Worm (Caenorhabditis elegans) whole organism, L4 larva: ENCODE measurements around the gene crh-1.

Source experiments
- F10B5.3 ChIP-seq: sonication (generic microtip); optimal IDR thresholded peaks from 2 replicates; lab custom pipeline; 2016; ENCODE audit warnings: mild to moderate bottlenecking, missing genetic modification characterization, missing compliant biosample characterization
- F44E2.7 ChIP-seq: fragments of 200-800 bp; sonication (Bioruptor generic); IDR thresholded peaks from 2 replicates; pipeline ENCODE4 v2.1.2; 2022; ENCODE audit warnings: missing genetic modification characterization, missing compliant biosample characterization
- R02D3.7 ChIP-seq: fragments of 150-350 bp; sonication (generic microtip); optimal IDR thresholded peaks from 3 replicates; lab custom pipeline; 2014; ENCODE audit warnings: missing biosample characterization, missing genetic modification characterization
- T26A8.4 ChIP-seq: fragments of 200-800 bp; sonication (Bioruptor generic); IDR thresholded peaks from 2 replicates; pipeline ENCODE4 v1.3.6; 2022; ENCODE audit warnings: missing genetic modification characterization, missing compliant biosample characterization
- Y105C5A.15 ChIP-seq: fragments of 200-800 bp; sonication (Bioruptor generic); IDR thresholded peaks from 2 replicates; pipeline ENCODE4 v1.3.6; 2022; ENCODE audit warnings: missing genetic modification characterization, missing compliant biosample characterization
- Y5F2A.4 ChIP-seq: fragments of 200-800 bp; sonication (Bioruptor generic); optimal IDR thresholded peaks from 2 replicates; lab custom pipeline; 2018; ENCODE audit warnings: mild to moderate bottlenecking, missing genetic modification characterization, missing compliant biosample characterization
- Y75B8A.6 ChIP-seq: fragments of 200-800 bp; sonication (Bioruptor generic); IDR thresholded peaks from 2 replicates; pipeline ENCODE4 v1.3.6; 2022; ENCODE audit warnings: missing genetic modification reagents, missing genetic modification characterization, missing compliant biosample characterization
- ZK337.2 ChIP-seq: fragments of 200-800 bp; sonication (Bioruptor generic); IDR thresholded peaks from 2 replicates; pipeline ENCODE4 v1.3.6; 2022; ENCODE audit warnings: missing genetic modification reagents, missing genetic modification characterization, missing compliant biosample characterization
- aha-1 ChIP-seq: fragments of 150-350 bp; peaks from one replicate; lab custom pipeline; 2014; ENCODE audit warnings: missing biosample characterization, missing genetic modification characterization
- egl-43 ChIP-seq: fragments of 200-800 bp; sonication (Bioruptor generic); IDR thresholded peaks from 2 replicates; pipeline ENCODE4 v1.3.6; 2022; ENCODE audit warnings: missing genetic modification reagents, missing genetic modification characterization, missing compliant biosample characterization
- fkh-10 ChIP-seq: fragments of 150-350 bp; optimal IDR thresholded peaks from 2 replicates; lab custom pipeline; 2014; ENCODE audit warnings: missing biosample characterization, missing genetic modification reagents, missing genetic modification characterization
- gei-8 ChIP-seq: fragments of 200-800 bp; sonication (Bioruptor generic); optimal IDR thresholded peaks from 2 replicates; lab custom pipeline; 2018; ENCODE audit warnings: mild to moderate bottlenecking, missing genetic modification characterization, missing compliant biosample characterization
- hlh-11 ChIP-seq: fragments of 200-800 bp; sonication (Bioruptor generic); optimal IDR thresholded peaks from 2 replicates; lab custom pipeline; 2018; ENCODE audit warnings: mild to moderate bottlenecking, missing genetic modification characterization, missing compliant biosample characterization
- lin-1 ChIP-seq: fragments of 200-800 bp; sonication (Bioruptor generic); IDR thresholded peaks from 2 replicates; pipeline ENCODE4 v1.3.6; 2022; ENCODE audit warnings: missing genetic modification reagents, missing genetic modification characterization, missing compliant biosample characterization
- lin-38 ChIP-seq: fragments of 200-800 bp; sonication (Bioruptor generic); IDR thresholded peaks from 2 replicates; pipeline ENCODE4 v1.3.6; 2022; ENCODE audit warnings: missing genetic modification reagents, missing genetic modification characterization, missing compliant biosample characterization
- mep-1 ChIP-seq: fragments of 150-350 bp; sonication (generic microtip); optimal IDR thresholded peaks from 3 replicates; lab custom pipeline; 2014; ENCODE audit warnings: missing biosample characterization, missing genetic modification characterization
- mes-2 ChIP-seq: sonication (generic microtip); optimal IDR thresholded peaks from 2 replicates; lab custom pipeline; 2016; ENCODE audit warnings: missing genotype, mild to moderate bottlenecking, missing genetic modification characterization, missing compliant biosample characterization; ENCODE audit not compliant: poor library complexity, severe bottlenecking
- mxl-2 ChIP-seq: fragments of 200-800 bp; sonication (Bioruptor generic); conservative IDR thresholded peaks from 2 replicates; pipeline ENCODE4 v1.3.6; 2022; ENCODE audit warnings: missing genetic modification reagents, missing genetic modification characterization, missing compliant biosample characterization
- mxl-3 ChIP-seq: fragments of 200-800 bp; sonication (Bioruptor generic); optimal IDR thresholded peaks from 2 replicates; lab custom pipeline; 2018; ENCODE audit warnings: mild to moderate bottlenecking, missing genetic modification characterization, missing compliant biosample characterization
- nhr-11 ChIP-seq: fragments of 150-350 bp; optimal IDR thresholded peaks from 2 replicates; lab custom pipeline; 2014; ENCODE audit warnings: missing biosample characterization, missing genetic modification characterization
- nhr-28 ChIP-seq: fragments of 150-350 bp; optimal IDR thresholded peaks from 2 replicates; lab custom pipeline; 2014; ENCODE audit warnings: missing biosample characterization, missing genetic modification characterization
- nhr-76 ChIP-seq: fragments of 150-350 bp; optimal IDR thresholded peaks from 2 replicates; lab custom pipeline; 2014; ENCODE audit warnings: missing biosample characterization, missing genetic modification characterization
- nhr-77 ChIP-seq: fragments of 150-350 bp; optimal IDR thresholded peaks from 2 replicates; lab custom pipeline; 2014; ENCODE audit warnings: missing biosample characterization, missing genetic modification characterization
- rbr-2 ChIP-seq: sonication (generic microtip); optimal IDR thresholded peaks from 2 replicates; lab custom pipeline; 2016; ENCODE audit warnings: missing genotype, missing genetic modification characterization, missing compliant biosample characterization
- set-16 ChIP-seq: fragments of 200-800 bp; sonication (Bioruptor generic); IDR thresholded peaks from 2 replicates; pipeline ENCODE4 v1.3.6; 2022; ENCODE audit warnings: missing genetic modification reagents, missing genetic modification characterization, missing compliant biosample characterization
- skn-1 ChIP-seq: fragments of 150-350 bp; optimal IDR thresholded peaks from 2 replicates; lab custom pipeline; 2014; ENCODE audit warnings: missing biosample characterization, missing genetic modification characterization
- snpc-1.2 ChIP-seq: fragments of 200-800 bp; sonication (Bioruptor generic); IDR thresholded peaks from 2 replicates; pipeline ENCODE4 v1.3.6; 2022; ENCODE audit warnings: missing genetic modification reagents, missing genetic modification characterization, missing compliant biosample characterization
- tra-1 ChIP-seq: fragments of 200-800 bp; sonication (Bioruptor generic); IDR thresholded peaks from 2 replicates; pipeline ENCODE4 v1.3.6; 2022; ENCODE audit warnings: missing genetic modification reagents, missing genetic modification characterization, missing compliant biosample characterization
- unc-130 ChIP-seq: sonication (generic microtip); optimal IDR thresholded peaks from 2 replicates; lab custom pipeline; 2016; ENCODE audit warnings: missing genetic modification reagents, missing genetic modification characterization, missing compliant biosample characterization
- unc-39 ChIP-seq: sonication (generic microtip); optimal IDR thresholded peaks from 2 replicates; lab custom pipeline; 2017; ENCODE audit warnings: missing biosample characterization, missing genetic modification characterization
- unc-62 ChIP-seq, 3 experiments: fragments of 150-350 bp in 1 of 3; sonication (generic microtip); optimal IDR thresholded peaks in 2 of 3; peaks in 1 of 3; 1 replicate in 1 of 3; 2 replicates in 2 of 3; lab custom pipeline; 2014 to 2017; ENCODE audit warnings: missing biosample characterization in 3 of 3, missing genetic modification characterization in 3 of 3, missing genetic modification reagents in 3 of 3, missing genotype in 1 of 3
- vab-7 ChIP-seq: fragments of 200-800 bp; sonication (Bioruptor generic); IDR thresholded peaks from 2 replicates; pipeline ENCODE4 v1.3.6; 2022; ENCODE audit warnings: missing genetic modification reagents, missing genetic modification characterization, missing compliant biosample characterization
- zip-2 ChIP-seq: fragments of 150-350 bp; optimal IDR thresholded peaks from 2 replicates; lab custom pipeline; 2014; ENCODE audit warnings: missing biosample characterization, missing genetic modification characterization

Gene crh-1

ce11 chrIII:11666819-11667218 lies 9.3 kb downstream of the crh-1 start:
- TF ChIP-seq lin-1 (GFP tag; lab: Robert Waterston, UW) (no peak), unc-39 (tag; lab: Kevin White, UChicago) (no peak), mxl-3 (GFP tag; lab: Kevin White, UChicago) (no peak), tra-1 (GFP tag; lab: Robert Waterston, UW) (no peak), Y105C5A.15 (no peak), gei-8 (GFP tag; lab: Kevin White, UChicago) (no peak), nhr-28 (tag; lab: Kevin White, UChicago) (peak; percentile 26), R02D3.7 (tag; lab: Kevin White, UChicago) (no peak), nhr-76 (tag; lab: Kevin White, UChicago) (no peak), F10B5.3 (tag; lab: Kevin White, UChicago) (no peak), mep-1 (tag; lab: Kevin White, UChicago) (no peak), aha-1 (tag; lab: Kevin White, UChicago) (peak; percentile 38), nhr-77 (no peak), unc-62 (GFP tag; optimal IDR thresholded peaks at IDR 0.05 in 1 of 2; lab: Kevin White, UChicago) (peak in 1 of 2 experiments; percentile 11), unc-62 (tag; optimal IDR thresholded peaks at IDR 0.05; lab: Kevin White, UChicago) (no peak), vab-7 (GFP tag; lab: Robert Waterston, UW) (no peak), hlh-11 (tag; lab: Kevin White, UChicago) (no peak)
- TF ChIP-seq, all 104 proteins: peak for 3

- TF ChIP-seq aha-1 (tag; lab: Kevin White, UChicago) (peak; percentile 84), skn-1 (no peak), rbr-2 (tag; lab: Kevin White, UChicago) (no peak)
Measured at ce11 chrIII:11669008-11669407, 11.4 kb downstream of the crh-1 start.

ce11 chrIII:11680514-11680913 lies 22.9 kb downstream of the crh-1 start:
- TF ChIP-seq lin-38 (GFP tag; lab: Robert Waterston, UW) = no peak
- TF ChIP-seq mes-2 (tag; lab: Kevin White, UChicago) = no peak
- no peak for TF ChIP-seq nhr-11 (tag; lab: Kevin White, UChicago)
- TF ChIP-seq aha-1 (tag; lab: Kevin White, UChicago) = peak; percentile 95
- TF ChIP-seq Y75B8A.6 (GFP tag; lab: Robert Waterston, UW) = no peak
- no peak for TF ChIP-seq mxl-2 (GFP tag; lab: Robert Waterston, UW)
- TF ChIP-seq unc-130 (GFP tag; lab: Kevin White, UChicago) = no peak

ce11 chrIII:11681461-11682014 lies 24.0 kb downstream of the crh-1 start:
- TF ChIP-seq F44E2.7 (GFP tag; lab: Robert Waterston, UW) (no peak), ZK337.2 (GFP tag; lab: Robert Waterston, UW) (peak; percentile 67; the same call in 1 of the 2 replicates), Y5F2A.4 (no peak), set-16 (GFP tag; lab: Robert Waterston, UW) (peak; percentile 37), T26A8.4 (GFP tag; lab: Robert Waterston, UW) (no peak), snpc-1.2 (GFP tag; lab: Robert Waterston, UW) (no peak), egl-43 (GFP tag; lab: Robert Waterston, UW) (peak; percentile 68; the same call in 1 of the 2 replicates)

ce11 chrIII:11683038-11683437 lies 25.5 kb downstream of the crh-1 start:
- TF ChIP-seq set-16 (GFP tag; lab: Robert Waterston, UW) = peak; percentile 88
- TF ChIP-seq zip-2 (tag; lab: Kevin White, UChicago) = no peak
- no peak for TF ChIP-seq F10B5.3 (tag; lab: Kevin White, UChicago)
- TF ChIP-seq egl-43 (GFP tag; lab: Robert Waterston, UW) = peak; percentile 32; the same call in 1 of the 2 replicates
- no peak for TF ChIP-seq fkh-10
- peak in 1 of 2 experiments; percentile 5 for TF ChIP-seq unc-62 (GFP tag; optimal IDR thresholded peaks at IDR 0.05 in 1 of 2; lab: Kevin White, UChicago)
- no peak for TF ChIP-seq unc-62 (tag; optimal IDR thresholded peaks at IDR 0.05; lab: Kevin White, UChicago)
- TF ChIP-seq nhr-77 = no peak
- TF ChIP-seq snpc-1.2 (GFP tag; lab: Robert Waterston, UW) = no peak
